Worm (Caenorhabditis elegans) whole organism, young adult: ENCODE measurements around the gene trxr-2.

ENCODE experiments used
- B0336.3 ChIP-seq: fragments of 200-800 bp; sonication (Bioruptor generic); IDR thresholded peaks from 2 replicates; pipeline ENCODE4 v1.3.6; 2022; ENCODE audit warnings: missing genetic modification characterization, missing compliant biosample characterization
- F57C9.4 ChIP-seq: sonication (generic microtip); optimal IDR thresholded peaks from 2 replicates; lab custom pipeline; 2017; ENCODE audit warnings: mild to moderate bottlenecking, missing genetic modification characterization, missing compliant biosample characterization
- Y79H2A.3 ChIP-seq: fragments of 200-800 bp; sonication (Bioruptor generic); conservative IDR thresholded peaks from 2 replicates; pipeline ENCODE4 v1.3.6; 2022; ENCODE audit warnings: missing genetic modification reagents, missing genetic modification characterization, missing compliant biosample characterization
- aptf-2 ChIP-seq: fragments of 200-800 bp; sonication (Bioruptor generic); conservative IDR thresholded peaks from 2 replicates; pipeline ENCODE4 v1.3.6; 2022; ENCODE audit warnings: missing genetic modification reagents, missing genetic modification characterization, missing compliant biosample characterization
- ets-4 ChIP-seq: fragments of 200-800 bp; sonication (Bioruptor generic); optimal IDR thresholded peaks from 2 replicates; lab custom pipeline; 2018; ENCODE audit warnings: mild to moderate bottlenecking, missing genetic modification characterization, missing compliant biosample characterization
- him-1 ChIP-seq: sonication (generic microtip); optimal IDR thresholded peaks from 2 replicates; lab custom pipeline; 2016; ENCODE audit warnings: missing genotype, missing genetic modification reagents, missing genetic modification characterization, missing compliant biosample characterization
- hrde-1 ChIP-seq: sonication (generic microtip); optimal IDR thresholded peaks from 2 replicates; lab custom pipeline; 2016; ENCODE audit warnings: missing genetic modification characterization, mild to moderate bottlenecking, missing compliant biosample characterization, moderate library complexity, missing genotype, missing genetic modification reagents, borderline replicate concordance
- mxl-1 ChIP-seq: sonication (generic microtip); optimal IDR thresholded peaks from 2 replicates; lab custom pipeline; 2016; ENCODE audit warnings: missing genetic modification characterization, missing compliant biosample characterization
- nhr-179 ChIP-seq: sonication (generic microtip); optimal IDR thresholded peaks from 2 replicates; lab custom pipeline; 2016; ENCODE audit warnings: mild to moderate bottlenecking, missing genetic modification characterization, missing compliant biosample characterization
- snpc-4 ChIP-seq, 5 experiments: fragments of 150-350 bp in 1 of 5; sonication (generic microtip) in 4 of 5; optimal IDR thresholded peaks; 2 replicates each; lab custom pipeline; 2014 to 2018; ENCODE audit warnings: missing genetic modification characterization in 5 of 5, missing biosample characterization in 3 of 5, antibody characterized with exemption in 2 of 5, mild to moderate bottlenecking in 2 of 5, missing compliant biosample characterization in 2 of 5, missing genotype in 2 of 5, moderate library complexity in 2 of 5, missing genetic modification reagents in 1 of 5
- ztf-25 ChIP-seq: fragments of 200-800 bp; sonication (Bioruptor generic); IDR thresholded peaks from 2 replicates; pipeline ENCODE4 v1.3.6; 2022; ENCODE audit warnings: missing genetic modification reagents, missing genetic modification characterization, missing compliant biosample characterization

- no peak for TF ChIP-seq Y79H2A.3 (GFP tag; lab: Robert Waterston, UW)
- no peak for TF ChIP-seq ets-4 (GFP tag; lab: Kevin White, UChicago)
- TF ChIP-seq him-1, result peak; percentile 12
- no peak for TF ChIP-seq aptf-2 (GFP tag; lab: Robert Waterston, UW)
- TF ChIP-seq B0336.3, result peak; percentile 82
- TF ChIP-seq snpc-4 (GFP tag; optimal IDR thresholded peaks at IDR 0.05; lab: Kevin White, UChicago), result peak; percentile 53
- TF ChIP-seq snpc-4 (tag; optimal IDR thresholded peaks at IDR 0.05; lab: Kevin White, UChicago), result peak; percentile 50 to 74 (median 64)
- TF ChIP-seq mxl-1, result no peak
- no peak for TF ChIP-seq nhr-179
- TF ChIP-seq hrde-1 (tag; lab: Kevin White, UChicago), result no peak
- no peak for TF ChIP-seq ztf-25
- TF ChIP-seq F57C9.4 (tag; lab: Kevin White, UChicago), result no peak
Measured at ce11 chrIII:8887184-8887801, 26.3 kb upstream of the trxr-2 start, which contains the start of gene famh-136.
